Worm (Caenorhabditis elegans) whole organism, young adult: Measurements from ENCODE around the gene Y48C3A.18.
A peak's percentile ranks its signal among the peaks of the same experiment; 100 is the strongest.

Experiments
- B0035.1 ChIP-seq: sonication (generic microtip); optimal IDR thresholded peaks from 2 replicates; lab custom pipeline; 2016; ENCODE audit warnings: missing genetic modification characterization, mild to moderate bottlenecking, missing compliant biosample characterization, missing genotype, missing genetic modification reagents
- F10E7.11 ChIP-seq: sonication (generic microtip); optimal IDR thresholded peaks from 2 replicates; lab custom pipeline; 2017; ENCODE audit warnings: mild to moderate bottlenecking, missing genetic modification characterization, moderate library complexity, missing compliant biosample characterization
- F37B4.10 ChIP-seq: fragments of 200-800 bp; sonication (Bioruptor generic); IDR thresholded peaks from 2 replicates; pipeline ENCODE4 v1.3.6; 2022; ENCODE audit warnings: missing genetic modification characterization, missing compliant biosample characterization
- F39B2.1 ChIP-seq: fragments of 200-800 bp; sonication (Bioruptor generic); IDR thresholded peaks from 2 replicates; pipeline ENCODE4 v1.3.6; 2022; ENCODE audit warnings: missing genetic modification reagents, missing genetic modification characterization, missing compliant biosample characterization
- F49E8.2 ChIP-seq: sonication (generic microtip); optimal IDR thresholded peaks from 3 replicates; lab custom pipeline; 2017; ENCODE audit warnings: missing genetic modification characterization, mild to moderate bottlenecking, missing compliant biosample characterization, antibody characterized with exemption, moderate library complexity; ENCODE audit not compliant: insufficient read depth
- F52B5.7 ChIP-seq: sonication (generic microtip); optimal IDR thresholded peaks from 2 replicates; lab custom pipeline; 2016; ENCODE audit warnings: mild to moderate bottlenecking, missing genetic modification characterization, missing compliant biosample characterization
- T07F8.4 ChIP-seq: sonication (generic microtip); optimal IDR thresholded peaks from 2 replicates; lab custom pipeline; 2016; ENCODE audit warnings: mild to moderate bottlenecking, missing genetic modification characterization, moderate library complexity, missing compliant biosample characterization
- T26A5.8 ChIP-seq: sonication (generic microtip); optimal IDR thresholded peaks from 2 replicates; lab custom pipeline; 2016; ENCODE audit warnings: missing genetic modification characterization, missing compliant biosample characterization
- Y56A3A.18 ChIP-seq: fragments of 200-800 bp; sonication (Bioruptor generic); IDR thresholded peaks from 2 replicates; pipeline ENCODE4 v1.3.6; 2022; ENCODE audit warnings: missing genetic modification reagents, missing genetic modification characterization, missing compliant biosample characterization
- Y79H2A.3 ChIP-seq: fragments of 200-800 bp; sonication (Bioruptor generic); conservative IDR thresholded peaks from 2 replicates; pipeline ENCODE4 v1.3.6; 2022; ENCODE audit warnings: missing genetic modification reagents, missing genetic modification characterization, missing compliant biosample characterization
- akir-1 ChIP-seq: fragments of 200-800 bp; sonication (Bioruptor generic); optimal IDR thresholded peaks from 2 replicates; lab custom pipeline; 2018; ENCODE audit warnings: mild to moderate bottlenecking, missing genetic modification characterization, moderate library complexity, missing compliant biosample characterization
- ama-1 ChIP-seq, 3 experiments: fragments of 150-350 bp in 1 of 3; sonication (generic microtip) in 2 of 3; optimal IDR thresholded peaks; 2 replicates each; lab custom pipeline; 2014 to 2018; ENCODE audit warnings: missing biosample characterization in 2 of 3, missing genetic modification characterization in 2 of 3, missing genetic modification reagents in 2 of 3
- aptf-2 ChIP-seq: fragments of 200-800 bp; sonication (Bioruptor generic); conservative IDR thresholded peaks from 2 replicates; pipeline ENCODE4 v1.3.6; 2022; ENCODE audit warnings: missing genetic modification reagents, missing genetic modification characterization, missing compliant biosample characterization
- atf-7 ChIP-seq: sonication (generic microtip); optimal IDR thresholded peaks from 2 replicates; lab custom pipeline; 2017; ENCODE audit warnings: mild to moderate bottlenecking, missing genetic modification characterization, missing compliant biosample characterization
- athp-1 ChIP-seq: sonication (generic microtip); optimal IDR thresholded peaks from 2 replicates; lab custom pipeline; 2017; ENCODE audit warnings: mild to moderate bottlenecking, missing genetic modification characterization, missing compliant biosample characterization
- attf-3 ChIP-seq: fragments of 200-800 bp; sonication (Bioruptor generic); conservative IDR thresholded peaks from 2 replicates; pipeline ENCODE4 v1.3.6; 2022; ENCODE audit warnings: missing genetic modification reagents, missing genetic modification characterization, missing compliant biosample characterization
- attf-5 ChIP-seq: fragments of 200-800 bp; sonication (Bioruptor generic); optimal IDR thresholded peaks from 2 replicates; lab custom pipeline; 2018; ENCODE audit warnings: mild to moderate bottlenecking, missing genetic modification characterization, missing compliant biosample characterization
- bed-1 ChIP-seq: fragments of 200-800 bp; sonication (Bioruptor generic); IDR thresholded peaks from 2 replicates; pipeline ENCODE4 v1.3.6; 2022; ENCODE audit warnings: missing genetic modification reagents, missing genetic modification characterization, missing compliant biosample characterization
- ccch-3 ChIP-seq: fragments of 200-800 bp; sonication (Bioruptor generic); optimal IDR thresholded peaks from 2 replicates; lab custom pipeline; 2018; ENCODE audit warnings: mild to moderate bottlenecking, missing genetic modification characterization, missing compliant biosample characterization
- ceh-79 ChIP-seq: sonication (generic microtip); optimal IDR thresholded peaks from 2 replicates; lab custom pipeline; 2017; ENCODE audit warnings: mild to moderate bottlenecking, missing genetic modification characterization, missing compliant biosample characterization
- chd-7 ChIP-seq: sonication (generic microtip); optimal IDR thresholded peaks from 2 replicates; lab custom pipeline; 2016; ENCODE audit warnings: mild to moderate bottlenecking, missing genetic modification characterization, moderate library complexity, missing compliant biosample characterization
- dox-1 ChIP-seq: fragments of 200-800 bp; sonication (Bioruptor generic); IDR thresholded peaks from 2 replicates; pipeline ENCODE4 v1.3.6; 2022; ENCODE audit warnings: missing genetic modification reagents, missing genetic modification characterization, missing compliant biosample characterization
- egl-44 ChIP-seq: fragments of 200-800 bp; sonication (Bioruptor generic); IDR thresholded peaks from 2 replicates; pipeline ENCODE4 v1.3.6; 2022; ENCODE audit warnings: missing genetic modification reagents, missing genetic modification characterization, missing compliant biosample characterization
- him-1 ChIP-seq: sonication (generic microtip); optimal IDR thresholded peaks from 2 replicates; lab custom pipeline; 2016; ENCODE audit warnings: missing genotype, missing genetic modification reagents, missing genetic modification characterization, missing compliant biosample characterization
- let-526 ChIP-seq: fragments of 200-800 bp; sonication (Bioruptor generic); IDR thresholded peaks from 2 replicates; pipeline ENCODE4 v1.3.6; 2022; ENCODE audit warnings: missing genetic modification reagents, missing genetic modification characterization, missing compliant biosample characterization
- let-607 ChIP-seq, 2 experiments: fragments of 200-800 bp in 1 of 2; sonication (Bioruptor generic) in 1 of 2; sonication (generic microtip) in 1 of 2; optimal IDR thresholded peaks; 2 replicates each; lab custom pipeline; 2016 to 2018; ENCODE audit warnings: mild to moderate bottlenecking in 2 of 2, missing compliant biosample characterization in 2 of 2, missing genetic modification characterization in 2 of 2, moderate library complexity in 2 of 2, missing genotype in 1 of 2
- lin-26 ChIP-seq: fragments of 200-800 bp; sonication (Bioruptor generic); IDR thresholded peaks from 2 replicates; pipeline ENCODE4 v1.3.6; 2022; ENCODE audit warnings: missing genetic modification reagents, missing genetic modification characterization, missing compliant biosample characterization
- lir-1 ChIP-seq: fragments of 200-800 bp; sonication (Bioruptor generic); conservative IDR thresholded peaks from 2 replicates; pipeline ENCODE4 v1.3.6; 2022; ENCODE audit warnings: missing genetic modification reagents, missing genetic modification characterization, missing compliant biosample characterization
- madf-6 ChIP-seq: fragments of 200-800 bp; sonication (Bioruptor generic); IDR thresholded peaks from 2 replicates; pipeline ENCODE4 v1.3.6; 2022; ENCODE audit warnings: missing genetic modification reagents, missing genetic modification characterization, missing compliant biosample characterization
- mel-28 ChIP-seq: sonication (generic microtip); optimal IDR thresholded peaks from 2 replicates; lab custom pipeline; 2016; ENCODE audit warnings: borderline replicate concordance, mild to moderate bottlenecking, missing genetic modification characterization, missing compliant biosample characterization
- mes-4 ChIP-seq: sonication (generic microtip); optimal IDR thresholded peaks from 2 replicates; lab custom pipeline; 2016; ENCODE audit warnings: missing genotype, missing genetic modification characterization, missing compliant biosample characterization
- nfya-2 ChIP-seq: fragments of 200-800 bp; sonication (Bioruptor generic); IDR thresholded peaks from 2 replicates; pipeline ENCODE4 v1.3.6; 2022; ENCODE audit warnings: missing genetic modification reagents, missing genetic modification characterization, missing compliant biosample characterization
- nhr-179 ChIP-seq: sonication (generic microtip); optimal IDR thresholded peaks from 2 replicates; lab custom pipeline; 2016; ENCODE audit warnings: mild to moderate bottlenecking, missing genetic modification characterization, missing compliant biosample characterization
- nhr-90 ChIP-seq: sonication (generic microtip); optimal IDR thresholded peaks from 2 replicates; lab custom pipeline; 2016; ENCODE audit warnings: missing genotype, mild to moderate bottlenecking, missing genetic modification characterization, missing compliant biosample characterization
- pbrm-1 ChIP-seq: fragments of 200-800 bp; sonication (Bioruptor generic); IDR thresholded peaks from 2 replicates; pipeline ENCODE4 v1.3.6; 2022; ENCODE audit warnings: missing genetic modification reagents, missing genetic modification characterization, missing compliant biosample characterization
- rcor-1 ChIP-seq: fragments of 200-800 bp; sonication (Bioruptor generic); IDR thresholded peaks from 2 replicates; pipeline ENCODE4 v1.3.6; 2022; ENCODE audit warnings: missing genetic modification reagents, missing genetic modification characterization, missing compliant biosample characterization
- repo-1 ChIP-seq: sonication (generic microtip); optimal IDR thresholded peaks from 2 replicates; lab custom pipeline; 2017; ENCODE audit warnings: mild to moderate bottlenecking, missing genetic modification characterization, missing compliant biosample characterization
- rpc-1 ChIP-seq, 2 experiments: fragments of 150-350 bp in 1 of 2; sonication (generic microtip) in 1 of 2; optimal IDR thresholded peaks; 2 replicates each; lab custom pipeline; 2014 to 2018; ENCODE audit warnings: missing biosample characterization in 1 of 2, missing genetic modification characterization in 1 of 2, missing genetic modification reagents in 1 of 2, missing genotype in 1 of 2
- sea-2 ChIP-seq: fragments of 200-800 bp; sonication (Bioruptor generic); IDR thresholded peaks from 2 replicates; pipeline ENCODE4 v1.3.6; 2022; ENCODE audit warnings: missing genetic modification characterization, missing compliant biosample characterization
- tbp1 ChIP-seq: fragments of 200-800 bp; sonication (Bioruptor generic); optimal IDR thresholded peaks from 2 replicates; lab custom pipeline; 2018; ENCODE audit warnings: mild to moderate bottlenecking, missing genetic modification characterization, missing compliant biosample characterization
- tbx-9 ChIP-seq: sonication (generic microtip); optimal IDR thresholded peaks from 2 replicates; lab custom pipeline; 2016; ENCODE audit warnings: borderline replicate concordance, missing genetic modification characterization, inconsistent platforms, missing compliant biosample characterization
- unc-62 ChIP-seq: fragments of 150-350 bp; optimal IDR thresholded peaks from 2 replicates; lab custom pipeline; 2014; ENCODE audit warnings: missing biosample characterization, missing genetic modification reagents, missing genetic modification characterization
- zim-3 ChIP-seq: sonication (generic microtip); optimal IDR thresholded peaks from 2 replicates; lab custom pipeline; 2017; ENCODE audit warnings: mild to moderate bottlenecking, missing genetic modification characterization, moderate library complexity, missing compliant biosample characterization
- ztf-18 ChIP-seq: sonication (generic microtip); optimal IDR thresholded peaks from 2 replicates; lab custom pipeline; 2016; ENCODE audit warnings: missing genotype, mild to moderate bottlenecking, missing genetic modification characterization, missing compliant biosample characterization
- ztf-22 ChIP-seq: fragments of 200-800 bp; sonication (Bioruptor generic); optimal IDR thresholded peaks from 2 replicates; lab custom pipeline; 2018; ENCODE audit warnings: mild to moderate bottlenecking, missing genetic modification characterization, moderate library complexity, missing compliant biosample characterization
- ztf-25 ChIP-seq: fragments of 200-800 bp; sonication (Bioruptor generic); IDR thresholded peaks from 2 replicates; pipeline ENCODE4 v1.3.6; 2022; ENCODE audit warnings: missing genetic modification reagents, missing genetic modification characterization, missing compliant biosample characterization
- ztf-28 ChIP-seq: fragments of 200-800 bp; sonication (Bioruptor generic); IDR thresholded peaks from 2 replicates; pipeline ENCODE4 v1.3.6; 2022; ENCODE audit warnings: missing genetic modification reagents, missing genetic modification characterization, missing compliant biosample characterization

Y48C3A.18 gene

ce11 chrII:13460592-13461395 is 48.4 kb downstream of the Y48C3A.18 start, which contains the start of gene pqn-27 (continued):
- TF ChIP-seq rpc-1 (optimal IDR thresholded peaks at IDR 0.05; lab: Kevin White, UChicago) (no peak), rpc-1 (tag; optimal IDR thresholded peaks at IDR 0.05; lab: Kevin White, UChicago) (no peak), rcor-1 (GFP tag; lab: Robert Waterston, UW) (peak; percentile 44; the same call in 1 of the 2 replicates), mes-4 (tag; lab: Kevin White, UChicago) (no peak), lin-26 (GFP tag; lab: Robert Waterston, UW) (no peak), nhr-179 (tag; lab: Kevin White, UChicago) (no peak), ztf-25 (GFP tag; lab: Robert Waterston, UW) (no peak), let-526 (GFP tag; lab: Robert Waterston, UW) (no peak), chd-7 (tag; lab: Kevin White, UChicago) (peak; percentile 62), egl-44 (no peak), mel-28 (tag; lab: Kevin White, UChicago) (no peak), nhr-90 (tag; lab: Kevin White, UChicago) (no peak), him-1 (no peak), ccch-3 (no peak), bed-1 (GFP tag; lab: Robert Waterston, UW) (no peak), dox-1 (GFP tag; lab: Robert Waterston, UW) (peak; percentile 46), ama-1 (optimal IDR thresholded peaks at IDR 0.05; lab: Kevin White, UChicago) (peak; percentile 97), ama-1 (GFP tag; optimal IDR thresholded peaks at IDR 0.05; lab: Kevin White, UChicago) (peak in 1 of 2 experiments; percentile 39), unc-62 (GFP tag; lab: Kevin White, UChicago) (no peak), akir-1 (GFP tag; lab: Kevin White, UChicago) (no peak), pbrm-1 (GFP tag; lab: Robert Waterston, UW) (peak; percentile 52; the same call in 1 of the 2 replicates), ztf-22 (GFP tag; lab: Kevin White, UChicago) (peak; percentile 65), ztf-28 (GFP tag; lab: Robert Waterston, UW) (no peak), repo-1 (peak; percentile 91), F52B5.7 (tag; lab: Kevin White, UChicago) (no peak), F39B2.1 (no peak), ceh-79 (tag; lab: Kevin White, UChicago) (no peak), tbx-9 (tag; lab: Kevin White, UChicago) (no peak), T26A5.8 (peak; percentile 23), aptf-2 (GFP tag; lab: Robert Waterston, UW) (no peak), T07F8.4 (tag; lab: Kevin White, UChicago) (no peak), athp-1 (tag; lab: Kevin White, UChicago) (peak; percentile 39), F10E7.11 (tag; lab: Kevin White, UChicago) (peak; percentile 16), F37B4.10 (GFP tag; lab: Robert Waterston, UW) (no peak), madf-6 (peak; percentile 68), attf-3 (GFP tag; lab: Robert Waterston, UW) (no peak), lir-1 (GFP tag; lab: Robert Waterston, UW) (no peak), sea-2 (GFP tag; lab: Robert Waterston, UW) (no peak), F49E8.2 (tag; lab: Kevin White, UChicago) (no peak), zim-3 (tag; lab: Kevin White, UChicago) (no peak), Y56A3A.18 (peak; percentile 79; the same call in 1 of the 2 replicates), nfya-2 (GFP tag; lab: Robert Waterston, UW) (no peak), ztf-18 (tag; lab: Kevin White, UChicago) (no peak), atf-7 (tag; lab: Kevin White, UChicago) (peak; percentile 81), let-607 (tag; optimal IDR thresholded peaks at IDR 0.05; lab: Kevin White, UChicago) (no peak), Y79H2A.3 (no peak), tbp1 (GFP tag; lab: Kevin White, UChicago) (peak; percentile 48), attf-5 (GFP tag; lab: Kevin White, UChicago) (peak; percentile 44), B0035.1 (tag; lab: Kevin White, UChicago) (peak; percentile 32)
